Fruit fly (Drosophila melanogaster) whole organism, embryonic: ENCODE measurements around the gene CG14195.

ENCODE experiments used
- Antp ChIP-seq: fragments of 200-800 bp; sonication (Bioruptor generic); optimal IDR thresholded peaks from 3 replicates; lab custom pipeline; 2016; ENCODE audit warnings: missing biosample characterization, missing genetic modification characterization
- Blimp-1 ChIP-seq: fragments of 200-800 bp; sonication (Bioruptor generic); optimal IDR thresholded peaks from 3 replicates; lab custom pipeline; 2018; ENCODE audit warnings: missing biosample characterization, missing genetic modification characterization, mild to moderate bottlenecking, moderate library complexity, missing genetic modification reagents
- CG10321 ChIP-seq: fragments of 200-800 bp; sonication (Bioruptor generic); IDR thresholded peaks from 2 replicates; pipeline ENCODE4 v1.3.6; 2022; ENCODE audit warnings: missing biosample characterization, missing genetic modification characterization
- CG10366 ChIP-seq: fragments of 200-800 bp; sonication (Bioruptor generic); IDR thresholded peaks from 2 replicates; pipeline ENCODE4 v1.3.6; 2022; ENCODE audit warnings: missing biosample characterization, missing genetic modification characterization
- CG11085 ChIP-seq: fragments of 200-800 bp; sonication (Bioruptor generic); IDR thresholded peaks from 2 replicates; pipeline ENCODE4 v1.3.6; 2022; ENCODE audit warnings: missing biosample characterization, missing genetic modification characterization
- CG11560 ChIP-seq: fragments of 200-800 bp; sonication (Bioruptor generic); IDR thresholded peaks from 3 replicates; pipeline ENCODE4 v1.3.6; 2022; ENCODE audit warnings: missing biosample characterization, missing genetic modification characterization
- CG11696 ChIP-seq: fragments of 200-800 bp; sonication (Bioruptor generic); IDR thresholded peaks from 2 replicates; pipeline ENCODE4 v1.3.6; 2022; ENCODE audit warnings: missing biosample characterization, missing genetic modification characterization
- CG14441 ChIP-seq: fragments of 200-800 bp; sonication (Bioruptor generic); IDR thresholded peaks from 2 replicates; pipeline ENCODE4 v1.3.6; 2022; ENCODE audit warnings: missing biosample characterization, missing genetic modification characterization
- CG14667 ChIP-seq: fragments of 200-800 bp; sonication (Bioruptor generic); IDR thresholded peaks from 2 replicates; pipeline ENCODE4 v1.3.6; 2022; ENCODE audit warnings: missing biosample characterization, missing genetic modification characterization
- CG14965 ChIP-seq: fragments of 200-800 bp; sonication (Bioruptor generic); optimal IDR thresholded peaks from 2 replicates; lab custom pipeline; 2016; ENCODE audit warnings: missing biosample characterization, missing genetic modification characterization, borderline replicate concordance
- CG15073 ChIP-seq: fragments of 200-800 bp; sonication (Bioruptor generic); optimal IDR thresholded peaks from 2 replicates; lab custom pipeline; 2016; ENCODE audit warnings: missing biosample characterization, missing genetic modification characterization
- CG15269 ChIP-seq: fragments of 200-800 bp; sonication (Bioruptor generic); optimal IDR thresholded peaks from 2 replicates; lab custom pipeline; 2018; ENCODE audit warnings: missing biosample characterization, mild to moderate bottlenecking, missing genetic modification characterization, moderate library complexity
- CG17186 ChIP-seq: fragments of 200-800 bp; sonication (Bioruptor generic); optimal IDR thresholded peaks from 3 replicates; lab custom pipeline; 2017; ENCODE audit warnings: missing biosample characterization, missing genetic modification reagents, missing genetic modification characterization
- CG17361 ChIP-seq: fragments of 200-800 bp; sonication (Bioruptor generic); IDR thresholded peaks from 3 replicates; pipeline ENCODE4 v1.3.6; 2022; ENCODE audit warnings: missing biosample characterization, missing genetic modification characterization
- CG18011 ChIP-seq: fragments of 200-800 bp; sonication (Bioruptor generic); optimal IDR thresholded peaks from 2 replicates; lab custom pipeline; 2017; ENCODE audit warnings: missing biosample characterization, missing genetic modification characterization, mild to moderate bottlenecking, moderate library complexity, missing genotype
- CG6854 ChIP-seq: fragments of 200-800 bp; sonication (Bioruptor generic); optimal IDR thresholded peaks from 3 replicates; lab custom pipeline; 2017; ENCODE audit warnings: missing biosample characterization, mild to moderate bottlenecking, missing genetic modification characterization
- CG9932 ChIP-seq: fragments of 200-800 bp; sonication (Bioruptor generic); IDR thresholded peaks from 2 replicates; pipeline ENCODE4 v1.3.6; 2022; ENCODE audit warnings: missing biosample characterization, missing genetic modification characterization
- CHES-1-like ChIP-seq: fragments of 200-800 bp; sonication (Bioruptor generic); optimal IDR thresholded peaks from 2 replicates; lab custom pipeline; 2016; ENCODE audit warnings: missing biosample characterization, missing genetic modification characterization
- Camta ChIP-seq: fragments of 200-800 bp; sonication (Bioruptor generic); optimal IDR thresholded peaks from 2 replicates; lab custom pipeline; 2016; ENCODE audit warnings: missing biosample characterization, missing genetic modification characterization
- Ets65A ChIP-seq: fragments of 200-800 bp; sonication (Bioruptor generic); peaks from one replicate; lab custom pipeline; 2016; ENCODE audit warnings: missing biosample characterization, missing genetic modification characterization
- H2.0 ChIP-seq: fragments of 200-800 bp; sonication (Bioruptor generic); IDR thresholded peaks from 2 replicates; pipeline ENCODE4 v1.3.6; 2022; ENCODE audit warnings: missing biosample characterization, missing genetic modification characterization
- Hr3 ChIP-seq: fragments of 200-800 bp; sonication (Bioruptor generic); optimal IDR thresholded peaks from 3 replicates; lab custom pipeline; 2016; ENCODE audit warnings: missing biosample characterization, missing genetic modification characterization
- Hr78 ChIP-seq, 2 experiments: fragments of 200-800 bp in 1 of 2; fragments of >200 bp in 1 of 2; sonication (Bioruptor generic) in 1 of 2; optimal IDR thresholded peaks; 2 replicates each; lab custom pipeline; 2017 to 2019; ENCODE audit warnings: missing biosample characterization in 2 of 2, missing genetic modification characterization in 2 of 2, mild to moderate bottlenecking in 1 of 2, moderate library complexity in 1 of 2
- Med ChIP-seq: fragments of 200-800 bp; sonication (Bioruptor generic); peaks from one replicate; lab custom pipeline; 2016; ENCODE audit warnings: missing biosample characterization, missing genetic modification characterization, mild to moderate bottlenecking, inconsistent platforms, moderate library complexity
- Meics ChIP-seq: fragments of 200-800 bp; sonication (Bioruptor generic); optimal IDR thresholded peaks from 2 replicates; lab custom pipeline; 2017; ENCODE audit warnings: missing biosample characterization, mild to moderate bottlenecking, missing genetic modification characterization
- Nf-YC ChIP-seq: fragments of 200-800 bp; optimal IDR thresholded peaks from 3 replicates; lab custom pipeline; 2019; ENCODE audit warnings: missing biosample characterization, mild to moderate bottlenecking, missing genetic modification characterization, moderate library complexity
- NfI ChIP-seq: fragments of 200-800 bp; sonication (Bioruptor generic); optimal IDR thresholded peaks from 3 replicates; lab custom pipeline; 2018; ENCODE audit warnings: missing biosample characterization, mild to moderate bottlenecking, missing genetic modification characterization, moderate library complexity
- Taf1 ChIP-seq: fragments of 200-800 bp; sonication (Bioruptor generic); IDR thresholded peaks from 2 replicates; pipeline ENCODE4 v1.3.6; 2022; ENCODE audit warnings: missing biosample characterization, missing genetic modification characterization
- Vsx1 ChIP-seq: fragments of 200-800 bp; sonication (Bioruptor generic); optimal IDR thresholded peaks from 2 replicates; lab custom pipeline; 2017; ENCODE audit warnings: missing biosample characterization, mild to moderate bottlenecking, missing genetic modification characterization, missing genetic modification reagents
- abd-A ChIP-seq: fragments of 200-800 bp; sonication (Bioruptor generic); optimal IDR thresholded peaks from 3 replicates; lab custom pipeline; 2019; ENCODE audit warnings: missing biosample characterization, mild to moderate bottlenecking, missing genetic modification characterization, moderate library complexity
- ato ChIP-seq: fragments of 200-800 bp; sonication (Bioruptor generic); IDR thresholded peaks from 2 replicates; pipeline ENCODE4 v1.3.6; 2022; ENCODE audit warnings: missing biosample characterization, missing genetic modification characterization; ENCODE audit not compliant: partially characterized antibody
- bsh ChIP-seq, 2 experiments: fragments of 200-800 bp; sonication (Bioruptor generic); optimal IDR thresholded peaks; 2 replicates each; lab custom pipeline; 2017 to 2018; ENCODE audit warnings: mild to moderate bottlenecking in 2 of 2, missing biosample characterization in 2 of 2, missing genetic modification characterization in 2 of 2, moderate library complexity in 1 of 2
- cato ChIP-seq: fragments of 200-800 bp; sonication (Bioruptor generic); optimal IDR thresholded peaks from 2 replicates; lab custom pipeline; 2016; ENCODE audit warnings: missing biosample characterization, missing genetic modification characterization, borderline replicate concordance
- chinmo ChIP-seq: fragments of 200-800 bp; sonication (Bioruptor generic); IDR thresholded peaks from 4 replicates; pipeline ENCODE4 v1.3.6; 2022; ENCODE audit warnings: missing biosample characterization, missing genetic modification characterization; ENCODE audit not compliant: partially characterized antibody
- crol ChIP-seq: fragments of 200-800 bp; sonication (Bioruptor generic); IDR thresholded peaks from 2 replicates; pipeline ENCODE4 v1.3.6; 2022; ENCODE audit warnings: missing biosample characterization, missing genetic modification characterization
- dimm ChIP-seq: fragments of 200-800 bp; sonication (Bioruptor generic); IDR thresholded peaks from 2 replicates; pipeline ENCODE4 v1.3.6; 2022; ENCODE audit warnings: missing biosample characterization, missing genetic modification characterization
- klu ChIP-seq: fragments of 200-800 bp; sonication (Bioruptor generic); IDR thresholded peaks from 2 replicates; pipeline ENCODE4 v1.3.6; 2022; ENCODE audit warnings: missing biosample characterization, missing genetic modification characterization
- lilli ChIP-seq: fragments of 200-800 bp; sonication (Bioruptor generic); optimal IDR thresholded peaks from 3 replicates; lab custom pipeline; 2016; ENCODE audit warnings: missing biosample characterization, missing genetic modification characterization
- oc ChIP-seq: fragments of 200-800 bp; sonication (Bioruptor generic); optimal IDR thresholded peaks from 2 replicates; lab custom pipeline; 2018; ENCODE audit warnings: missing biosample characterization, mild to moderate bottlenecking, missing genetic modification characterization, moderate library complexity
- pho ChIP-seq: fragments of 200-800 bp; sonication (Bioruptor generic); optimal IDR thresholded peaks from 2 replicates; lab custom pipeline; 2016; ENCODE audit warnings: missing biosample characterization, missing genetic modification characterization
- prd ChIP-seq, 3 experiments: fragments of >200 bp in 2 of 3; fragments of 200-800 bp in 1 of 3; sonication (Bioruptor generic) in 1 of 3; optimal IDR thresholded peaks in 2 of 3; IDR thresholded peaks in 1 of 3; 2 replicates in 2 of 3; 3 replicates in 1 of 3; pipeline versions ENCODE4 v1.3.6 to Lab custom; 2017 to 2022; ENCODE audit warnings: missing biosample characterization in 1 of 3, missing genetic modification characterization in 1 of 3
- schlank ChIP-seq: fragments of 200-800 bp; sonication (Bioruptor generic); optimal IDR thresholded peaks from 2 replicates; lab custom pipeline; 2018; ENCODE audit warnings: missing biosample characterization, mild to moderate bottlenecking, missing genetic modification characterization
- slp2 ChIP-seq: fragments of 200-800 bp; sonication (Bioruptor generic); optimal IDR thresholded peaks from 2 replicates; lab custom pipeline; 2016; ENCODE audit warnings: missing biosample characterization, missing genetic modification characterization
- so ChIP-seq: fragments of 200-800 bp; sonication (Bioruptor generic); IDR thresholded peaks from 3 replicates; pipeline ENCODE4 v1.3.6; 2022; ENCODE audit warnings: missing biosample characterization, missing genetic modification characterization
- stc ChIP-seq: fragments of 200-800 bp; sonication (Bioruptor generic); IDR thresholded peaks from 2 replicates; pipeline ENCODE4 v1.3.6; 2022; ENCODE audit warnings: missing biosample characterization, missing genetic modification characterization
- sug ChIP-seq: fragments of 200-800 bp; optimal IDR thresholded peaks from 2 replicates; lab custom pipeline; 2019; ENCODE audit warnings: missing biosample characterization, mild to moderate bottlenecking, missing genetic modification characterization, moderate library complexity
- trem ChIP-seq: fragments of 200-800 bp; optimal IDR thresholded peaks from 3 replicates; lab custom pipeline; 2019; ENCODE audit warnings: missing biosample characterization, mild to moderate bottlenecking, missing genetic modification characterization, moderate library complexity
- unpg ChIP-seq: fragments of 200-800 bp; sonication (Bioruptor generic); optimal IDR thresholded peaks from 3 replicates; lab custom pipeline; 2018; ENCODE audit warnings: missing biosample characterization, mild to moderate bottlenecking, missing genetic modification characterization, moderate library complexity

Gene CG14195

dm6 chrX:19225304-19225640 is 13.4 kb upstream of the CG14195 start (continued):
- TF ChIP-seq Blimp-1 (GFP tag; lab: Kevin White, UChicago): peak; percentile 64
- no peak for TF ChIP-seq so
- no peak for TF ChIP-seq lilli (GFP tag; lab: Kevin White, UChicago)
- peak; percentile 83 for TF ChIP-seq crol
- no peak for TF ChIP-seq NfI (GFP tag; lab: Kevin White, UChicago)
- TF ChIP-seq CG17361: peak; percentile 26; the same call in 2 of the 3 replicates
- 0 out of 2 replicates have a peak, but pooled peaks have one; percentile 8 for TF ChIP-seq CG9932
- TF ChIP-seq CG14965: no peak
- TF ChIP-seq schlank (tag; lab: Kevin White, UChicago): no peak
- TF ChIP-seq chinmo: 0 out of 4 replicates have a peak, but pooled peaks have one; percentile 17

DNA sequence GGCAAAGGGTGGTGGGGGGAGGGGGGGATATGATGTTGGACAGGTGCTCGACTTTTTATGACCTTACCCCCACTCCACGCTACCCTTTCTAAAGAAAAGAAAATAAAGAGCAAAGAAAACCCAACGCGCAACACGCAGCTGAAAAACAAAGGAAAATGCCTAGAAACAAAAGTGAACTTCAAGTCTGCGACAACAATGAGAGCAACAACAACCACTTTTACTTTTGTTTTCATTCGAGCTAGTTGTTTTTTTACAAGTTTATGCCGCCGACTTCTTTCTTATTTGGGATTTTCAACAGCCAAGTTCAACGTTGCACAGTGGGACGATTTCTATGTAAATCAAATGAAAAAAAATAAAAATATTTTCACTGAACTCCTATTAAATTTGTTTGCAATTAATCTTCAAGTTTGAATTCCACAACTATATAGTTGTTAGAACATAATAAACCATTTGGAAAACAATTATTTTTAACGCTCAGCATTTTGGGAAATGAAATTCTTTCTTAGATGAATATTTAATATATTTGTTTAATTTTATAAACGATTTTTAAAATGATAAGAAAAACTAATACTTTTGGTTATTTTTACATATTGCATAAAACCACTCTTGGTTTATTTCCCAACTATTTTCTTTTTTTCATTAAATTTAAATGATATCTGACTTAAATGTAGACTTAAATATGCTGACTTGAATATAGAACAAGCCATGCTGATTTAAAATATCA is 12.9 kb upstream of the CG14195 start:
- no peak for TF ChIP-seq prd (optimal IDR thresholded peaks at IDR 0.05; lab: Kevin White, UChicago)
- no peak; the same call in 2 of the 3 replicates for TF ChIP-seq prd (GFP tag; IDR thresholded peaks at IDR 0.05; lab: Robert Waterston, UW)
- TF ChIP-seq CG15073 (GFP tag; lab: Kevin White, UChicago): no peak
- TF ChIP-seq oc (tag; lab: Kevin White, UChicago): peak; percentile 12
- TF ChIP-seq cato (GFP tag; lab: Kevin White, UChicago): no peak
- no peak for TF ChIP-seq H2.0
- no peak for TF ChIP-seq Vsx1 (GFP tag; lab: Kevin White, UChicago)
- peak; percentile 20 for TF ChIP-seq unpg (GFP tag; lab: Kevin White, UChicago)
- TF ChIP-seq Ets65A (GFP tag; lab: Kevin White, UChicago): no peak
- TF ChIP-seq CG18011: no peak
- TF ChIP-seq sug (tag; lab: Kevin White, UChicago): no peak
- TF ChIP-seq CG10321 (GFP tag; lab: Robert Waterston, UW): no peak
- no peak for TF ChIP-seq trem (tag; lab: Kevin White, UChicago)
- no peak for TF ChIP-seq CG14441
- TF ChIP-seq lilli (GFP tag; lab: Kevin White, UChicago): no peak
- TF ChIP-seq abd-A: no peak
- peak; percentile 37 for TF ChIP-seq Hr3 (GFP tag; lab: Kevin White, UChicago)
- no peak for TF ChIP-seq CG14667
- no peak for TF ChIP-seq CG17186
- no peak for TF ChIP-seq CHES-1-like (GFP tag; lab: Kevin White, UChicago)
- TF ChIP-seq stc (GFP tag; lab: Robert Waterston, UW): no peak
- TF ChIP-seq CG11085 (GFP tag; lab: Robert Waterston, UW): no peak
- TF ChIP-seq Hr78 (GFP tag; optimal IDR thresholded peaks at IDR 0.05; lab: Kevin White, UChicago): peak in 1 of 2 experiments; percentile 7
- TF ChIP-seq CG11560 (tag; lab: Robert Waterston, UW): no peak
- no peak for TF ChIP-seq ato
- TF ChIP-seq slp2 (GFP tag; lab: Kevin White, UChicago): no peak
- no peak for TF ChIP-seq CG6854 (GFP tag; lab: Kevin White, UChicago)
- no peak for TF ChIP-seq Camta (GFP tag; lab: Kevin White, UChicago)
- peak; percentile 21 for TF ChIP-seq Meics (GFP tag; lab: Kevin White, UChicago)
- no peak for TF ChIP-seq CG11696
- no peak for TF ChIP-seq Antp (GFP tag; lab: Kevin White, UChicago)
- peak; percentile 40 for TF ChIP-seq CG15269 (tag; lab: Kevin White, UChicago)
- no peak for TF ChIP-seq CG10366 (GFP tag; lab: Robert Waterston, UW)
- TF ChIP-seq Nf-YC (tag; lab: Kevin White, UChicago): no peak
- TF ChIP-seq dimm (GFP tag; lab: Robert Waterston, UW): no peak
- no peak for TF ChIP-seq klu (GFP tag; lab: Robert Waterston, UW)
- peak; percentile 89 for TF ChIP-seq CG17361
- peak; percentile 10 to 50 for TF ChIP-seq bsh (GFP tag; optimal IDR thresholded peaks at IDR 0.05; lab: Kevin White, UChicago)
- no peak for TF ChIP-seq Med
- no peak for TF ChIP-seq pho (GFP tag; lab: Kevin White, UChicago)
- TF ChIP-seq Taf1 (GFP tag; lab: Robert Waterston, UW): no peak
